Worm (Caenorhabditis elegans) whole organism, L3 larva: ENCODE measurements around the gene srh-287.

Source experiments
- elt-2 ChIP-seq: sonication (generic microtip); optimal IDR thresholded peaks from 2 replicates; lab custom pipeline; 2016; ENCODE audit warnings: missing genetic modification reagents, mild to moderate bottlenecking, missing genetic modification characterization, missing compliant biosample characterization
- fkh-10 ChIP-seq: sonication (generic microtip); optimal IDR thresholded peaks from 2 replicates; lab custom pipeline; 2017; ENCODE audit warnings: missing biosample characterization, missing genetic modification reagents, missing genetic modification characterization
- jun-1 ChIP-seq: fragments of 150-350 bp; optimal IDR thresholded peaks from 2 replicates; lab custom pipeline; 2014; ENCODE audit warnings: missing biosample characterization, missing genetic modification reagents, missing genetic modification characterization
- mml-1 ChIP-seq: fragments of 150-350 bp; sonication (generic microtip); optimal IDR thresholded peaks from 3 replicates; lab custom pipeline; 2014; ENCODE audit warnings: missing biosample characterization, missing genetic modification characterization
- nhr-23 ChIP-seq: fragments of 150-350 bp; optimal IDR thresholded peaks from 2 replicates; lab custom pipeline; 2014; ENCODE audit warnings: missing biosample characterization, missing genetic modification reagents, missing genetic modification characterization
- nhr-25 ChIP-seq: sonication (generic microtip); optimal IDR thresholded peaks from 2 replicates; lab custom pipeline; 2017; ENCODE audit warnings: missing biosample characterization, missing genetic modification characterization

DNA sequence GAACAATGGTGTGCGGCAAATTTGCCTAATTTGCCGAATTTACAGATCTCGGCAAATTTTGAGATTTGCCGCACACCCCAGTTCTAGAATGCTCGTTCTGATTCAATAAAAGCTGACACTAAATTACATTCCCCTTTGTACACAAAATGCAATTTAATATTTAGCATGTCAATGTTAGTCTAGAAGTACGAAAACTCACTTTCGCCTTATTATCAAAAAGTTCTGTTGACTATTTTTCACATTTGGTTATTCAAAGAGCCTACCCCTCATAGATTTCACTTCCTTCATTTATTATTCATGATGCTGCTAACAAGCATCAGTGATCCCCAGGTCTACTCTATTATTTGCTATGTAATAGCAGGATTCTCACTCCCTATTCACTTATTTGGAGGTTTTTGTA lies 17.9 kb downstream of the srh-287 start, which contains the start of gene srh-298:
- no peak for TF ChIP-seq mml-1
- no peak for TF ChIP-seq nhr-25 (tag; lab: Kevin White, UChicago)
- no peak for TF ChIP-seq jun-1 (tag; lab: Kevin White, UChicago)
- no peak for TF ChIP-seq elt-2 (tag; lab: Kevin White, UChicago)
- TF ChIP-seq nhr-23 (tag; lab: Kevin White, UChicago): no peak
- TF ChIP-seq fkh-10 (GFP tag; lab: Kevin White, UChicago): no peak
